Fruit fly (Drosophila melanogaster) whole organism, prepupa: ENCODE results near the gene CG32074.

ENCODE experiments used
- Blimp-1 ChIP-seq: fragments of 200-800 bp; sonication (Bioruptor generic); optimal IDR thresholded peaks from 3 replicates; lab custom pipeline; 2017; ENCODE audit warnings: missing biosample characterization, missing genetic modification characterization, mild to moderate bottlenecking, moderate library complexity, missing genetic modification reagents
- CG10669 ChIP-seq: fragments of 200-800 bp; sonication (Bioruptor generic); optimal IDR thresholded peaks from 3 replicates; lab custom pipeline; 2018; ENCODE audit warnings: missing biosample characterization, mild to moderate bottlenecking, missing genetic modification characterization, moderate library complexity
- CG11294 ChIP-seq: fragments of 200-800 bp; sonication (Bioruptor generic); IDR thresholded peaks from 2 replicates; pipeline ENCODE4 v1.3.6; 2022; ENCODE audit warnings: missing biosample characterization, missing genetic modification characterization
- CG11762 ChIP-seq: fragments of 200-800 bp; sonication (Bioruptor generic); optimal IDR thresholded peaks from 3 replicates; lab custom pipeline; 2016; ENCODE audit warnings: missing biosample characterization, missing genetic modification characterization; ENCODE audit not compliant: insufficient read depth
- CG11902 ChIP-seq: fragments of 200-800 bp; sonication (Bioruptor generic); optimal IDR thresholded peaks from 3 replicates; lab custom pipeline; 2016; ENCODE audit warnings: missing biosample characterization, missing genetic modification characterization
- CG15336 ChIP-seq: fragments of 200-800 bp; sonication (Bioruptor generic); IDR thresholded peaks from 2 replicates; pipeline ENCODE4 v1.3.6; 2022; ENCODE audit warnings: missing biosample characterization, missing genetic modification characterization
- CG1621 ChIP-seq: fragments of 200-800 bp; sonication (Bioruptor generic); optimal IDR thresholded peaks from 3 replicates; lab custom pipeline; 2018; ENCODE audit warnings: missing biosample characterization, mild to moderate bottlenecking, missing genetic modification characterization
- CG16779 ChIP-seq: fragments of 200-800 bp; sonication (Bioruptor generic); optimal IDR thresholded peaks from 3 replicates; lab custom pipeline; 2017; ENCODE audit warnings: missing biosample characterization, mild to moderate bottlenecking, missing genetic modification characterization
- CG31627 ChIP-seq: fragments of 200-800 bp; sonication (Bioruptor generic); optimal IDR thresholded peaks from 3 replicates; lab custom pipeline; 2016; ENCODE audit warnings: missing biosample characterization, missing genetic modification characterization
- CG32006 ChIP-seq: fragments of 200-800 bp; sonication (Bioruptor generic); optimal IDR thresholded peaks from 3 replicates; lab custom pipeline; 2017; ENCODE audit warnings: missing biosample characterization, mild to moderate bottlenecking, missing genetic modification characterization
- CG34406 ChIP-seq: fragments of 200-800 bp; sonication (Bioruptor generic); optimal IDR thresholded peaks from 3 replicates; lab custom pipeline; 2016; ENCODE audit warnings: missing biosample characterization, missing genetic modification characterization
- CG3919 ChIP-seq: fragments of 200-800 bp; sonication (Bioruptor generic); optimal IDR thresholded peaks from 3 replicates; lab custom pipeline; 2016; ENCODE audit warnings: missing biosample characterization, missing genetic modification characterization
- CG6163 ChIP-seq: fragments of 200-800 bp; sonication (Bioruptor generic); IDR thresholded peaks from 3 replicates; pipeline ENCODE4 v1.3.6; 2022; ENCODE audit warnings: missing biosample characterization, missing genetic modification characterization
- CG6808 ChIP-seq: fragments of 200-800 bp; sonication (Bioruptor generic); optimal IDR thresholded peaks from 3 replicates; lab custom pipeline; 2017; ENCODE audit warnings: missing biosample characterization, missing genetic modification characterization, mild to moderate bottlenecking, moderate library complexity, missing genetic modification reagents
- CG6854 ChIP-seq: fragments of 200-800 bp; sonication (Bioruptor generic); optimal IDR thresholded peaks from 2 replicates; lab custom pipeline; 2017; ENCODE audit warnings: missing biosample characterization, mild to moderate bottlenecking, missing genetic modification characterization
- CG8119 ChIP-seq: fragments of 200-800 bp; sonication (Bioruptor generic); IDR thresholded peaks from 3 replicates; pipeline ENCODE4 v1.3.6; 2022; ENCODE audit warnings: missing biosample characterization, missing genetic modification characterization
- CG8632 ChIP-seq: fragments of 200-800 bp; sonication (Bioruptor generic); optimal IDR thresholded peaks from 3 replicates; lab custom pipeline; 2016; ENCODE audit warnings: missing biosample characterization, missing genetic modification characterization
- CG9139 ChIP-seq: fragments of 200-800 bp; sonication (Bioruptor generic); optimal IDR thresholded peaks from 3 replicates; lab custom pipeline; 2017; ENCODE audit warnings: missing biosample characterization, mild to moderate bottlenecking, missing genetic modification characterization
- Eip78C ChIP-seq: fragments of 200-800 bp; sonication (Bioruptor generic); peaks from one replicate; lab custom pipeline; 2016; ENCODE audit warnings: missing biosample characterization, missing genetic modification characterization
- Eip93F ChIP-seq: fragments of 200-800 bp; sonication (Bioruptor generic); optimal IDR thresholded peaks from 2 replicates; lab custom pipeline; 2016; ENCODE audit warnings: missing biosample characterization, mild to moderate bottlenecking, missing genetic modification characterization
- Ets21C ChIP-seq: fragments of 200-800 bp; sonication (Bioruptor generic); optimal IDR thresholded peaks from 3 replicates; lab custom pipeline; 2016; ENCODE audit warnings: missing biosample characterization, missing genetic modification characterization
- Ets96B ChIP-seq: fragments of 200-800 bp; optimal IDR thresholded peaks from 2 replicates; lab custom pipeline; 2019; ENCODE audit warnings: missing biosample characterization, mild to moderate bottlenecking, missing genetic modification characterization, moderate library complexity
- Hr39 ChIP-seq: fragments of 200-800 bp; sonication (Bioruptor generic); optimal IDR thresholded peaks from 2 replicates; lab custom pipeline; 2016; ENCODE audit warnings: missing biosample characterization, missing genetic modification characterization
- Hr4 ChIP-seq: fragments of 200-800 bp; sonication (Bioruptor generic); optimal IDR thresholded peaks from 3 replicates; lab custom pipeline; 2016; ENCODE audit warnings: missing biosample characterization, missing genetic modification characterization
- Lpt ChIP-seq: fragments of 200-800 bp; sonication (Bioruptor generic); optimal IDR thresholded peaks from 3 replicates; lab custom pipeline; 2016; ENCODE audit warnings: missing biosample characterization, missing genetic modification characterization
- Met ChIP-seq: fragments of 200-800 bp; sonication (Bioruptor generic); optimal IDR thresholded peaks from 3 replicates; lab custom pipeline; 2016; ENCODE audit warnings: missing biosample characterization, missing genetic modification characterization
- OdsH ChIP-seq: fragments of 200-800 bp; sonication (Bioruptor generic); optimal IDR thresholded peaks from 3 replicates; lab custom pipeline; 2016; ENCODE audit warnings: missing biosample characterization, missing genetic modification characterization
- Smox ChIP-seq: fragments of 200-800 bp; sonication (Bioruptor generic); optimal IDR thresholded peaks from 3 replicates; lab custom pipeline; 2016; ENCODE audit warnings: missing biosample characterization, missing genetic modification characterization
- Sox102F ChIP-seq: fragments of 200-800 bp; sonication (Bioruptor generic); optimal IDR thresholded peaks from 2 replicates; lab custom pipeline; 2016; ENCODE audit warnings: missing biosample characterization, mild to moderate bottlenecking, missing genetic modification characterization
- Sox14 ChIP-seq: fragments of 200-800 bp; sonication (Bioruptor generic); optimal IDR thresholded peaks from 3 replicates; lab custom pipeline; 2016; ENCODE audit warnings: missing biosample characterization, missing genetic modification characterization
- Sox15 ChIP-seq: fragments of 200-800 bp; sonication (Bioruptor generic); optimal IDR thresholded peaks from 3 replicates; lab custom pipeline; 2016; ENCODE audit warnings: missing biosample characterization, missing genetic modification characterization
- achi ChIP-seq: fragments of 200-800 bp; sonication (Bioruptor generic); optimal IDR thresholded peaks from 3 replicates; lab custom pipeline; 2016; ENCODE audit warnings: missing biosample characterization, missing genetic modification characterization
- dac ChIP-seq: fragments of 200-800 bp; sonication (Bioruptor generic); optimal IDR thresholded peaks from 2 replicates; lab custom pipeline; 2017; ENCODE audit warnings: missing biosample characterization, mild to moderate bottlenecking, missing genetic modification characterization
- dsx ChIP-seq: fragments of 200-800 bp; optimal IDR thresholded peaks from 3 replicates; lab custom pipeline; 2019; ENCODE audit warnings: missing biosample characterization, mild to moderate bottlenecking, missing genetic modification characterization, moderate library complexity; ENCODE audit not compliant: poor library complexity, severe bottlenecking
- esn ChIP-seq: fragments of 200-800 bp; sonication (Bioruptor generic); optimal IDR thresholded peaks from 2 replicates; lab custom pipeline; 2016; ENCODE audit warnings: missing biosample characterization, mild to moderate bottlenecking, missing genetic modification characterization, moderate library complexity
- fkh ChIP-seq: fragments of 200-800 bp; sonication (Bioruptor generic); optimal IDR thresholded peaks from 3 replicates; lab custom pipeline; 2017; ENCODE audit warnings: missing biosample characterization, mild to moderate bottlenecking, missing genetic modification characterization, moderate library complexity
- lz ChIP-seq: fragments of 200-800 bp; sonication (Bioruptor generic); optimal IDR thresholded peaks from 3 replicates; lab custom pipeline; 2016; ENCODE audit warnings: missing biosample characterization, missing genetic modification characterization
- net ChIP-seq: fragments of 200-800 bp; sonication (Bioruptor generic); optimal IDR thresholded peaks from 3 replicates; lab custom pipeline; 2016; ENCODE audit warnings: missing biosample characterization, missing genetic modification characterization
- salr ChIP-seq, 2 experiments: fragments of 200-800 bp; sonication (Bioruptor generic); optimal IDR thresholded peaks; 3 replicates each; lab custom pipeline; 2016 to 2018; ENCODE audit warnings: missing biosample characterization in 2 of 2, missing genetic modification characterization in 2 of 2, mild to moderate bottlenecking in 1 of 2
- spab ChIP-seq: fragments of 200-800 bp; sonication (Bioruptor generic); optimal IDR thresholded peaks from 2 replicates; lab custom pipeline; 2017; ENCODE audit warnings: missing biosample characterization, mild to moderate bottlenecking, missing genetic modification characterization, missing genetic modification reagents
- ss ChIP-seq, 2 experiments: fragments of 200-800 bp; sonication (Bioruptor generic); optimal IDR thresholded peaks; 2 replicates in 1 of 2; 3 replicates in 1 of 2; lab custom pipeline; 2017 to 2018; ENCODE audit warnings: mild to moderate bottlenecking in 2 of 2, missing biosample characterization in 2 of 2, missing genetic modification characterization in 2 of 2, moderate library complexity in 1 of 2
- svp ChIP-seq: fragments of 200-800 bp; sonication (Bioruptor generic); peaks from one replicate; lab custom pipeline; 2016; ENCODE audit warnings: missing biosample characterization, missing genetic modification characterization
- topi ChIP-seq: fragments of 200-800 bp; sonication (Bioruptor generic); optimal IDR thresholded peaks from 3 replicates; lab custom pipeline; 2016; ENCODE audit warnings: missing biosample characterization, missing genetic modification characterization

CG32074 gene

DNA sequence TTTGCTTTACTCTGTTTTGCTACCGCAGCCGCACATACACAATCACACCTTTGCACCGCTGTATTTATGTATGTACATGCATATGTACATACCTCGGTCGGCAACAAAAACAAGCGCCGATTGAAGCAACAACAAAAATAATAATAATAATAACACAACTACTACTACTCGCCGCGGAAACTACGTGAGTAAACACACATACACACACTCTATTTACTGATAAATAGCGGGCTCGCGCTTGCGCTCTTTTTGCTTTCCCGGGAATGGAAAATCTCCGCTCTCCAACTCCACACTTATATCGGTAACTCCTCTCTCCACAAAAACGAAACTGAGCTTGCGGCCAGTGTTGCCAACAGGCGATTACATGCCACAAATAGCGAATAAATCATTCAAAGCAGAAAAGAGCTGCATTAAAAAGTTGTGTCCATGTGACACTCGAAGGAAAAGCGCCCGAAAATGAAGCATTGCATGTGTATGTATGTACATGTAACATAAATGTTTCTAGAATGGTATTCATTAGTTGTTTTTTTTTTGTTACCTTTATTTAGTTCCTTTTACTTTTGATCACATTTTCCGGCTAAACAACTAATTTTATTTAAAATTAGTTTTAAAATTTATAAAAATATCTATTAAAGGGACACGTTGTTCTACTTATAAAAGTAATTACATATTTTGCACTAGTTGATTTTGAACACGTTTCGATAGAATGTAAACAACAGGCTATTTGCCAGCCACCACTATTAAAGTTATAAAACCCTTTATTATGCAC, 13.3 kb downstream of the CG32074 start (continued):
- TF ChIP-seq topi (GFP tag; lab: Kevin White, UChicago): peak; percentile 6
- peak; percentile 16 for TF ChIP-seq OdsH (GFP tag; lab: Kevin White, UChicago)
- TF ChIP-seq CG32006: peak; percentile 60
- TF ChIP-seq CG34406 (GFP tag; lab: Kevin White, UChicago): no peak
- no peak for TF ChIP-seq Ets21C (GFP tag; lab: Kevin White, UChicago)
- TF ChIP-seq Eip93F (GFP tag; lab: Kevin White, UChicago): no peak
- no peak for TF ChIP-seq net (GFP tag; lab: Kevin White, UChicago)
- TF ChIP-seq dac (GFP tag; lab: Kevin White, UChicago): no peak
- no peak for TF ChIP-seq Ets96B (tag; lab: Kevin White, UChicago)
- no peak for TF ChIP-seq CG11294 (GFP tag; lab: Robert Waterston, UW)
- TF ChIP-seq CG31627 (GFP tag; lab: Kevin White, UChicago): no peak
- TF ChIP-seq CG9139 (GFP tag; lab: Kevin White, UChicago): peak; percentile 51
- peak; percentile 100 for TF ChIP-seq fkh
- TF ChIP-seq, all 60 proteins: peak for 26

DNA sequence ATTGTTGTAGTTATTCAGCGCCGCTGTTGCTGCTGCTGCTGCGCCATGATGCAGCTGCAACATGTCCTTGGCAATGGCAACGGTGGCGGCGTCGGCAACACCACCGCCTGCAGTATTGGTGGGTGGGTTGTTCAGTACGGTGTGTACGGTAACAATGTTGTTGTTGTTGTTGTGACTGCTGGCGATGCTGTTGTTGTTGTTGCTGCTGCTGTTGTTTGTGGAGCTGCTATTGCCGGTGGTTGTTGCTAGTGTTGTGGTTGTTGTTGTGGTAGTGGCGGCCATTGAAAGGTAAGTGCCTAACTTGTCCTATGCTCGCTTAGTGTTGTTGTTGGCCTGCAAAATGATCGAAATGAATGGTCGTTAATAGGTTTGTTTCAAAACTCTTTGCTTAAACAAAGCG, 14.4 kb downstream of the CG32074 start:
- TF ChIP-seq Met (GFP tag; lab: Kevin White, UChicago): no peak
- no peak for TF ChIP-seq Sox102F (GFP tag; lab: Kevin White, UChicago)
- no peak for TF ChIP-seq Eip78C

DNA sequence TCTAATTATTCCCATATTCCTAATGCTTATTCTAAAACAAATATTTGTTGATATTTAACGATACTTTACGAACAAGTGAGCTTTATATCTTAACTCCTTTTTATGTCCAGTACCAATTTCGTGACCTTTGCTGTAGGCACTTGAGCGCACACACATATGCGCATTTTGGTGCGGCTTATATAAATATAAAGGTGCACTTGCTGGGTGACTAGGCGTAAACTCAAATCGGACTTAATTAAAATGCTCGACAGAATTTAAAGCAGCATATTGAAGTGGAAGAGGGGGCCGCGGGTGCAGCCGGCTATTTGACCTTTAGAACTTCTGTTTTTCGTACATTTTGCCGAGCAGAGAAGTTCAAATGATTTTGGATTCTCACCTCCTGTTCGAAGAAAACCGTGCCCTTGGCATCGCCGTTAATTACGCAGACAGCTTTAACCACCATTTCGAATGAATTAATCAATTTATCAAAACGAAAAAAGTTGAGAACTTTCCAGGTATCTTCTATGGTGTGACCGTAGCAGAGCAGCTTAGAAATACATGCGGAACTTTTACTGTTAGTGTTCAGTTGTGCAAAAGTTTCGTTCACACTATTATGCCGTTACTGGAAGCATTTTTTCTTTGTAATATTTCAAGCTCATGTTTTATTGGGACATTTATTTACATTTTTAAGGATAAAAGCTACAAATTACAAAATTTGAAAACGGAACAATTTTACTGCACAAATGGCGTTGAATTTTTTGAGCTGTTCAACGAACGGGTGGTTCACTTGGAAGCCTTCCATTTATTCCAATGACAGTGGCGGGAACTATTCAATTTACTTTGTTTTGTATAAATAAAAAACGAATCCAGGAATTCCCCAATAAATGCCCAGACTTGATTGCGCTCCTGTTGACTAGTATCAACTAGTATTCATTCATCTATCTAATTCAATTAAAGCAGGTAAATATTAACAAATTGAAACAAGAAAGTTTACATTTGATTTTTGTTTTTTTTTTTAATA, 18.6 kb downstream of the CG32074 start, which contains the start of gene Sod1:
TSS of gene Sod1 (minus strand) at position 543 of the 1,000 bp plus-strand sequence.
- TF ChIP-seq CG1621 (tag; lab: Kevin White, UChicago) (peak; percentile 61), CG11902 (GFP tag; lab: Kevin White, UChicago) (no peak), CG6163 (GFP tag; lab: Robert Waterston, UW) (no peak), Ets96B (tag; lab: Kevin White, UChicago) (peak; percentile 26), CG31627 (GFP tag; lab: Kevin White, UChicago) (peak; percentile 3), CG8632 (no peak), Lpt (GFP tag; lab: Kevin White, UChicago) (peak; percentile 19), CG11762 (GFP tag; lab: Kevin White, UChicago) (peak; percentile 34), Sox14 (GFP tag; lab: Kevin White, UChicago) (peak; percentile 58), CG15336 (GFP tag; lab: Robert Waterston, UW) (peak; percentile 48; the same call in 1 of the 2 replicates), ss (GFP tag; optimal IDR thresholded peaks at IDR 0.05; lab: Kevin White, UChicago) (peak; percentile 92 to 93), spab (GFP tag; lab: Kevin White, UChicago) (peak; percentile 66), fkh (peak; percentile 19), Sox102F (GFP tag; lab: Kevin White, UChicago) (no peak), Smox (GFP tag; lab: Kevin White, UChicago) (no peak), Blimp-1 (peak; percentile 40), achi (GFP tag; lab: Kevin White, UChicago) (peak; percentile 25), lz (GFP tag; lab: Kevin White, UChicago) (no peak), esn (GFP tag; lab: Kevin White, UChicago) (peak; percentile 2), CG6808 (GFP tag; lab: Kevin White, UChicago) (peak; percentile 88), Hr39 (no peak), Hr4 (GFP tag; lab: Kevin White, UChicago) (peak; percentile 59), svp (peak; percentile 99), dsx (GFP tag; lab: Kevin White, UChicago) (peak; percentile 58), CG16779 (tag; lab: Kevin White, UChicago) (peak; percentile 60), Sox15 (GFP tag; lab: Kevin White, UChicago) (no peak), CG6854 (GFP tag; lab: Kevin White, UChicago) (peak; percentile 91), CG10669 (GFP tag; lab: Kevin White, UChicago) (peak; percentile 68), Eip93F (GFP tag; lab: Kevin White, UChicago) (peak; percentile 5), Eip78C (peak; percentile 79), salr (GFP tag; optimal IDR thresholded peaks at IDR 0.05; lab: Kevin White, UChicago) (peak in 1 of 2 experiments; percentile 47), CG8119 (GFP tag; lab: Robert Waterston, UW) (no peak; the same call in 2 of the 3 replicates), CG3919 (GFP tag; lab: Kevin White, UChicago) (no peak)
